Fruit fly (Drosophila melanogaster) whole organism, wandering third instar larva: ENCODE results near the gene Ykt6.
A peak's percentile ranks its signal among the peaks of the same experiment; 100 is the strongest.

Experiments
- Abd-B ChIP-seq: fragments of >200 bp; optimal IDR thresholded peaks from 2 replicates; lab custom pipeline; 2017; ENCODE audit warnings: missing biosample characterization, missing genetic modification characterization
- CG32264 ChIP-seq: fragments of 200-800 bp; sonication (Bioruptor generic); optimal IDR thresholded peaks from 2 replicates; lab custom pipeline; 2016; ENCODE audit warnings: missing biosample characterization, missing genetic modification characterization
- CG9705 ChIP-seq: fragments of 200-800 bp; sonication (Bioruptor generic); optimal IDR thresholded peaks from 2 replicates; lab custom pipeline; 2018; ENCODE audit warnings: missing biosample characterization, mild to moderate bottlenecking, missing genetic modification characterization
- CrebA ChIP-seq: fragments of 200-800 bp; sonication (Bioruptor generic); optimal IDR thresholded peaks from 2 replicates; lab custom pipeline; 2016; ENCODE audit warnings: missing biosample characterization, mild to moderate bottlenecking, missing genetic modification characterization, borderline replicate concordance
- Dfd ChIP-seq: fragments of >200 bp; optimal IDR thresholded peaks from 2 replicates; lab custom pipeline; 2017; ENCODE audit warnings: missing biosample characterization, missing genetic modification characterization
- Dif ChIP-seq: fragments of 200-275, 200-300 bp; sonication (Bioruptor generic); optimal IDR thresholded peaks from 2 replicates; lab custom pipeline; 2018; ENCODE audit warnings: missing biosample characterization, missing genetic modification characterization; ENCODE audit not compliant: partially characterized antibody
- GATAd ChIP-seq: sonication (Bioruptor generic); optimal IDR thresholded peaks from 2 replicates; lab custom pipeline; 2016; ENCODE audit warnings: missing biosample characterization, missing genetic modification characterization
- HLH106 ChIP-seq: fragments of 200-800 bp; optimal IDR thresholded peaks from 3 replicates; lab custom pipeline; 2019; ENCODE audit warnings: missing biosample characterization, mild to moderate bottlenecking, missing genetic modification characterization, moderate library complexity
- Hnf4 ChIP-seq: fragments of 200-800 bp; sonication (Bioruptor generic); optimal IDR thresholded peaks from 2 replicates; lab custom pipeline; 2016; ENCODE audit warnings: missing biosample characterization, mild to moderate bottlenecking, missing genetic modification characterization
- Hr78 ChIP-seq: fragments of >200 bp; optimal IDR thresholded peaks from 2 replicates; lab custom pipeline; 2017; ENCODE audit warnings: missing biosample characterization, missing genetic modification characterization
- Hr83 ChIP-seq: fragments of 200-300 bp; sonication (Bioruptor generic); optimal IDR thresholded peaks from 2 replicates; lab custom pipeline; 2016; ENCODE audit warnings: missing biosample characterization, mild to moderate bottlenecking, missing genetic modification characterization, moderate library complexity; ENCODE audit not compliant: poor library complexity, severe bottlenecking
- Jra ChIP-seq: sonication (Bioruptor generic); optimal IDR thresholded peaks from 2 replicates; lab custom pipeline; 2016; ENCODE audit warnings: missing biosample characterization, missing genetic modification characterization
- Mio ChIP-seq: sonication (Bioruptor generic); optimal IDR thresholded peaks from 2 replicates; lab custom pipeline; 2016; ENCODE audit warnings: missing biosample characterization, missing genetic modification characterization
- Myc ChIP-seq: fragments of >200 bp; optimal IDR thresholded peaks from 2 replicates; lab custom pipeline; 2017
- N ChIP-seq: fragments of >200 bp; optimal IDR thresholded peaks from 2 replicates; lab custom pipeline; 2018; ENCODE audit warnings: missing biosample characterization, missing external identifiers, missing genetic modification characterization
- OdsH ChIP-seq: fragments of 200-800 bp; sonication (Bioruptor generic); optimal IDR thresholded peaks from 2 replicates; lab custom pipeline; 2016; ENCODE audit warnings: missing biosample characterization, mild to moderate bottlenecking, missing genetic modification characterization
- Rel ChIP-seq, 2 experiments: fragments of 200-800 bp; sonication (Bioruptor generic) in 1 of 2; optimal IDR thresholded peaks; 2 replicates in 1 of 2; 3 replicates in 1 of 2; lab custom pipeline; 2016 to 2019; ENCODE audit warnings: mild to moderate bottlenecking in 2 of 2, missing biosample characterization in 2 of 2, missing genetic modification characterization in 2 of 2, moderate library complexity in 1 of 2
- Sp1 ChIP-seq: fragments of 200-800 bp; sonication (Bioruptor generic); optimal IDR thresholded peaks from 3 replicates; lab custom pipeline; 2019; ENCODE audit warnings: missing biosample characterization, mild to moderate bottlenecking, missing genetic modification characterization, moderate library complexity
- Vsx2 ChIP-seq: fragments of 200-300, 225-300 bp; sonication (Bioruptor generic); optimal IDR thresholded peaks from 2 replicates; lab custom pipeline; 2018; ENCODE audit warnings: missing biosample characterization, missing genetic modification characterization; ENCODE audit not compliant: partially characterized antibody
- br ChIP-seq: fragments of 200-800 bp; sonication (Bioruptor generic); optimal IDR thresholded peaks from 2 replicates; lab custom pipeline; 2016; ENCODE audit warnings: missing biosample characterization, missing genetic modification characterization
- brk ChIP-seq: fragments of 200-800 bp; sonication (Bioruptor generic); optimal IDR thresholded peaks from 2 replicates; lab custom pipeline; 2016; ENCODE audit warnings: missing biosample characterization, mild to moderate bottlenecking, missing genetic modification characterization
- dl ChIP-seq, 2 experiments: fragments of 175-275, 200-275 bp in 1 of 2; fragments of 200-275 bp in 1 of 2; sonication (Bioruptor generic); optimal IDR thresholded peaks; lab custom pipeline; 2018; ENCODE audit warnings: mild to moderate bottlenecking in 2 of 2, missing biosample characterization in 2 of 2, missing genetic modification characterization in 2 of 2, moderate library complexity in 2 of 2; ENCODE audit not compliant: partially characterized antibody in 2 of 2, insufficient read depth in 1 of 2
- dmrt93B ChIP-seq: fragments of 200-800 bp; sonication (Bioruptor generic); optimal IDR thresholded peaks from 2 replicates; lab custom pipeline; 2018; ENCODE audit warnings: missing biosample characterization, mild to moderate bottlenecking, missing genetic modification characterization
- dsf ChIP-seq: sonication (Bioruptor generic); optimal IDR thresholded peaks from 2 replicates; lab custom pipeline; 2016; ENCODE audit warnings: missing biosample characterization, missing genetic modification characterization, borderline replicate concordance
- ey ChIP-seq: fragments of 200-800 bp; sonication (Bioruptor generic); optimal IDR thresholded peaks from 2 replicates; lab custom pipeline; 2016; ENCODE audit warnings: missing biosample characterization, missing genetic modification characterization
- foxo ChIP-seq, 2 experiments: fragments of 200-800 bp; sonication (Bioruptor generic); optimal IDR thresholded peaks; 2 replicates in 1 of 2; 3 replicates in 1 of 2; lab custom pipeline; 2016 to 2017; ENCODE audit warnings: missing biosample characterization in 2 of 2, missing genetic modification characterization in 2 of 2
- fru ChIP-seq: fragments of 200-800 bp; sonication (Bioruptor generic); optimal IDR thresholded peaks from 3 replicates; lab custom pipeline; 2016; ENCODE audit warnings: missing biosample characterization, mild to moderate bottlenecking, missing genetic modification characterization
- h ChIP-seq: fragments of 200-800 bp; sonication (Bioruptor generic); optimal IDR thresholded peaks from 3 replicates; lab custom pipeline; 2016; ENCODE audit warnings: missing biosample characterization, mild to moderate bottlenecking, missing genetic modification characterization
- jim ChIP-seq: fragments of 175-275, 200-325 bp; sonication (Bioruptor generic); optimal IDR thresholded peaks from 2 replicates; lab custom pipeline; 2016; ENCODE audit warnings: missing biosample characterization, mild to moderate bottlenecking, missing genetic modification characterization
- lola ChIP-seq: fragments of >200 bp; optimal IDR thresholded peaks from 2 replicates; lab custom pipeline; 2017; ENCODE audit warnings: missing biosample characterization, missing genetic modification characterization
- pan ChIP-seq: fragments of >200 bp; optimal IDR thresholded peaks from 2 replicates; lab custom pipeline; 2017
- psq ChIP-seq: fragments of 200-800 bp; sonication (Bioruptor generic); optimal IDR thresholded peaks from 3 replicates; lab custom pipeline; 2017; ENCODE audit warnings: missing biosample characterization, mild to moderate bottlenecking, missing genetic modification characterization, moderate library complexity
- rgr ChIP-seq: fragments of 200-800 bp; sonication (Bioruptor generic); optimal IDR thresholded peaks from 3 replicates; lab custom pipeline; 2016; ENCODE audit warnings: missing biosample characterization, mild to moderate bottlenecking, missing genetic modification characterization
- sage ChIP-seq: fragments of 200-800 bp; sonication (Bioruptor generic); optimal IDR thresholded peaks from 2 replicates; lab custom pipeline; 2016; ENCODE audit warnings: missing biosample characterization, mild to moderate bottlenecking, missing genetic modification characterization
- sv ChIP-seq: fragments of 200-800 bp; sonication (Bioruptor generic); optimal IDR thresholded peaks from 3 replicates; lab custom pipeline; 2016; ENCODE audit warnings: missing biosample characterization, missing genetic modification characterization
- tai ChIP-seq: sonication (Bioruptor generic); optimal IDR thresholded peaks from 2 replicates; lab custom pipeline; 2016; ENCODE audit warnings: missing biosample characterization, missing genetic modification characterization
- usp ChIP-seq: fragments of >200 bp; optimal IDR thresholded peaks from 2 replicates; lab custom pipeline; 2017; ENCODE audit warnings: missing biosample characterization, missing genetic modification characterization
- woc ChIP-seq: sonication (Bioruptor generic); optimal IDR thresholded peaks from 2 replicates; lab custom pipeline; 2016; ENCODE audit warnings: missing biosample characterization, mild to moderate bottlenecking, missing genetic modification characterization

The Ykt6 gene

dm6 chrX:7920081-7920688 lies at the start of gene Ykt6, which contains the start of gene hdm:
Gene Ykt6, plus strand, starts transcription at chrX:7920409.
Gene hdm, minus strand, starts transcription at chrX:7920131.
- TF ChIP-seq sage (GFP tag; lab: Kevin White, UChicago) (no peak), tai (GFP tag; lab: Kevin White, UChicago) (no peak), Vsx2 (GFP tag; lab: Kevin White, UChicago) (no peak), Rel (GFP tag; optimal IDR thresholded peaks at IDR 0.05; lab: Kevin White, UChicago) (no peak), Rel (tag; optimal IDR thresholded peaks at IDR 0.05; lab: Kevin White, UChicago) (peak; percentile 48), br (GFP tag; lab: Kevin White, UChicago) (no peak), Sp1 (GFP tag; lab: Kevin White, UChicago) (no peak), Dfd (GFP tag; lab: Kevin White, UChicago) (no peak), Abd-B (no peak), h (peak; percentile 86), fru (GFP tag; lab: Kevin White, UChicago) (peak; percentile 85), dmrt93B (GFP tag; lab: Kevin White, UChicago) (no peak), Hr83 (GFP tag; lab: Kevin White, UChicago) (no peak), OdsH (GFP tag; lab: Kevin White, UChicago) (peak; percentile 70), N (no peak), CG32264 (peak; percentile 28), CrebA (GFP tag; lab: Kevin White, UChicago) (no peak), Mio (GFP tag; lab: Kevin White, UChicago) (peak; percentile 3), CG9705 (GFP tag; lab: Kevin White, UChicago) (peak; percentile 62), psq (peak; percentile 70), dsf (GFP tag; lab: Kevin White, UChicago) (no peak), jim (GFP tag; lab: Kevin White, UChicago) (no peak), Myc (lab: Kevin White, UChicago) (no peak), rgr (GFP tag; lab: Kevin White, UChicago) (peak; percentile 81), Jra (GFP tag; lab: Kevin White, UChicago) (peak; percentile 93), lola (GFP tag; lab: Kevin White, UChicago) (no peak), woc (no peak), Hr78 (no peak), pan (lab: Kevin White, UChicago) (no peak), foxo (GFP tag; optimal IDR thresholded peaks at IDR 0.05; lab: Kevin White, UChicago) (peak in 1 of 2 experiments; percentile 87), HLH106 (tag; lab: Kevin White, UChicago) (peak; percentile 76), dl (GFP tag; optimal IDR thresholded peaks at IDR 0.05; lab: Kevin White, UChicago; ENCODE audit: insufficient read depth in 1 of 2, partially characterized antibody in 2 of 2) (no peak), GATAd (GFP tag; lab: Kevin White, UChicago) (peak; percentile 79), sv (GFP tag; lab: Kevin White, UChicago) (peak; percentile 67), Hnf4 (peak; percentile 92), ey (GFP tag; lab: Kevin White, UChicago) (peak; percentile 77), usp (no peak), Dif (GFP tag; lab: Kevin White, UChicago) (no peak), brk (GFP tag; lab: Kevin White, UChicago) (no peak)

- TF ChIP-seq Hr78 (no peak), dmrt93B (GFP tag; lab: Kevin White, UChicago) (no peak), Vsx2 (GFP tag; lab: Kevin White, UChicago) (no peak), rgr (GFP tag; lab: Kevin White, UChicago) (no peak), Mio (GFP tag; lab: Kevin White, UChicago) (no peak), woc (no peak), HLH106 (tag; lab: Kevin White, UChicago) (no peak), N (no peak), lola (GFP tag; lab: Kevin White, UChicago) (no peak), sage (GFP tag; lab: Kevin White, UChicago) (no peak), pan (lab: Kevin White, UChicago) (no peak), Jra (GFP tag; lab: Kevin White, UChicago) (no peak), Rel (GFP tag; optimal IDR thresholded peaks at IDR 0.05; lab: Kevin White, UChicago) (no peak), Rel (tag; optimal IDR thresholded peaks at IDR 0.05; lab: Kevin White, UChicago) (no peak), GATAd (GFP tag; lab: Kevin White, UChicago) (no peak), CrebA (GFP tag; lab: Kevin White, UChicago) (no peak), brk (GFP tag; lab: Kevin White, UChicago) (no peak)
- TF ChIP-seq, all 38 proteins: peak for 0
Observed at dm6 chrX:7873172-7873930, 46.9 kb upstream of the Ykt6 start, which contains the start of gene dec. Gene dec, minus strand, starts transcription at chrX:7873222.
